Fruit fly (Drosophila melanogaster) whole organism, embryonic: Measurements from ENCODE around the gene Yip1d1.

ENCODE experiments used
- Atf3 ChIP-seq: fragments of 200-800 bp; sonication (Bioruptor generic); optimal IDR thresholded peaks from 3 replicates; lab custom pipeline; 2016; ENCODE audit warnings: missing biosample characterization, missing genetic modification characterization
- CG10274 ChIP-seq: fragments of 200-800 bp; sonication (Bioruptor generic); optimal IDR thresholded peaks from 3 replicates; lab custom pipeline; 2017; ENCODE audit warnings: missing biosample characterization, mild to moderate bottlenecking, missing genetic modification characterization
- CG10543 ChIP-seq: fragments of 200-800 bp; sonication (Bioruptor generic); optimal IDR thresholded peaks from 3 replicates; lab custom pipeline; 2017; ENCODE audit warnings: missing biosample characterization, mild to moderate bottlenecking, missing genetic modification characterization, moderate library complexity
- CG10565 ChIP-seq: fragments of 200-800 bp; sonication (Bioruptor generic); optimal IDR thresholded peaks from 3 replicates; lab custom pipeline; 2016; ENCODE audit warnings: missing biosample characterization, mild to moderate bottlenecking, missing genetic modification characterization
- CG12236 ChIP-seq: fragments of 200-800 bp; sonication (Bioruptor generic); optimal IDR thresholded peaks from 2 replicates; lab custom pipeline; 2016; ENCODE audit warnings: missing biosample characterization, missing genetic modification characterization
- CG12744 ChIP-seq: fragments of 200-800 bp; sonication (Bioruptor generic); optimal IDR thresholded peaks from 2 replicates; lab custom pipeline; 2016; ENCODE audit warnings: missing biosample characterization, missing genetic modification characterization
- CG13287 ChIP-seq: fragments of 200-800 bp; sonication (Bioruptor generic); IDR thresholded peaks from 2 replicates; pipeline ENCODE4 v1.3.6; 2022; ENCODE audit warnings: missing biosample characterization, missing genetic modification characterization; ENCODE audit not compliant: partially characterized antibody
- CG13296 ChIP-seq: fragments of 200-800 bp; sonication (Bioruptor generic); optimal IDR thresholded peaks from 3 replicates; lab custom pipeline; 2018; ENCODE audit warnings: missing biosample characterization, mild to moderate bottlenecking, missing genetic modification characterization
- CG13894 ChIP-seq: fragments of 200-800 bp; sonication (Bioruptor generic); optimal IDR thresholded peaks from 3 replicates; lab custom pipeline; 2018; ENCODE audit warnings: missing biosample characterization, mild to moderate bottlenecking, missing genetic modification characterization, moderate library complexity
- CG15514 ChIP-seq: fragments of 200-800 bp; sonication (Bioruptor generic); optimal IDR thresholded peaks from 3 replicates; lab custom pipeline; 2017; ENCODE audit warnings: missing biosample characterization, missing genetic modification characterization, mild to moderate bottlenecking, moderate library complexity, missing genetic modification reagents
- CG15601 ChIP-seq: fragments of 200-800 bp; sonication (Bioruptor generic); optimal IDR thresholded peaks from 3 replicates; lab custom pipeline; 2019; ENCODE audit warnings: missing biosample characterization, mild to moderate bottlenecking, missing genetic modification characterization, moderate library complexity
- CG17912 ChIP-seq: fragments of 200-800 bp; sonication (Bioruptor generic); optimal IDR thresholded peaks from 2 replicates; lab custom pipeline; 2018; ENCODE audit warnings: missing biosample characterization, mild to moderate bottlenecking, missing genetic modification characterization
- CG2129 ChIP-seq: fragments of 200-800 bp; sonication (Bioruptor generic); IDR thresholded peaks from 2 replicates; pipeline ENCODE4 v1.3.6; 2022; ENCODE audit warnings: missing biosample characterization, missing genetic modification characterization; ENCODE audit not compliant: partially characterized antibody
- CG4424 ChIP-seq: fragments of 200-800 bp; sonication (Bioruptor generic); optimal IDR thresholded peaks from 3 replicates; lab custom pipeline; 2016; ENCODE audit warnings: missing biosample characterization, missing genetic modification characterization
- CG6791 ChIP-seq: fragments of 200-800 bp; sonication (Bioruptor generic); IDR thresholded peaks from 3 replicates; pipeline ENCODE4 v1.3.6; 2022; ENCODE audit warnings: missing biosample characterization, missing genetic modification characterization; ENCODE audit not compliant: partially characterized antibody
- CG7963 ChIP-seq: fragments of 200-800 bp; sonication (Bioruptor generic); IDR thresholded peaks from 3 replicates; pipeline ENCODE4 v1.3.6; 2022; ENCODE audit warnings: missing biosample characterization, missing genetic modification characterization; ENCODE audit not compliant: partially characterized antibody
- CG8359 ChIP-seq: fragments of 200-800 bp; sonication (Bioruptor generic); optimal IDR thresholded peaks from 2 replicates; lab custom pipeline; 2017; ENCODE audit warnings: missing biosample characterization, mild to moderate bottlenecking, missing genetic modification characterization, borderline replicate concordance
- CG9609 ChIP-seq: fragments of 200-800 bp; sonication (Bioruptor generic); optimal IDR thresholded peaks from 3 replicates; lab custom pipeline; 2016; ENCODE audit warnings: missing biosample characterization, missing genetic modification characterization
- Chrac-16 ChIP-seq: fragments of 200-800 bp; sonication (Bioruptor generic); optimal IDR thresholded peaks from 3 replicates; lab custom pipeline; 2016; ENCODE audit warnings: missing biosample characterization, missing genetic modification characterization
- Dp ChIP-seq: fragments of 200-800 bp; sonication (Bioruptor generic); optimal IDR thresholded peaks from 2 replicates; lab custom pipeline; 2018; ENCODE audit warnings: missing biosample characterization, mild to moderate bottlenecking, missing genetic modification characterization, moderate library complexity
- E2f2 ChIP-seq: fragments of 200-800 bp; sonication (Bioruptor generic); IDR thresholded peaks from 2 replicates; pipeline ENCODE4 v1.3.6; 2022; ENCODE audit warnings: missing biosample characterization, missing genetic modification characterization
- Ets97D ChIP-seq: fragments of 200-800 bp; sonication (Bioruptor generic); optimal IDR thresholded peaks from 3 replicates; lab custom pipeline; 2016; ENCODE audit warnings: missing biosample characterization, missing genetic modification characterization
- Hey ChIP-seq: fragments of 200-800 bp; sonication (Bioruptor generic); optimal IDR thresholded peaks from 3 replicates; lab custom pipeline; 2018; ENCODE audit warnings: missing biosample characterization, mild to moderate bottlenecking, missing genetic modification characterization
- Hmr ChIP-seq: fragments of 200-800 bp; sonication (Bioruptor generic); optimal IDR thresholded peaks from 3 replicates; lab custom pipeline; 2017; ENCODE audit warnings: mild to moderate bottlenecking, missing biosample characterization, missing genetic modification reagents, missing genetic modification characterization
- Kr ChIP-seq: fragments of 200-800 bp; sonication (Bioruptor generic); optimal IDR thresholded peaks from 2 replicates; lab custom pipeline; 2017; ENCODE audit warnings: missing biosample characterization, mild to moderate bottlenecking, missing genetic modification characterization
- MBD-R2 ChIP-seq: fragments of 200-800 bp; sonication (Bioruptor generic); IDR thresholded peaks from 2 replicates; pipeline ENCODE4 v1.3.6; 2022; ENCODE audit warnings: missing biosample characterization, missing genetic modification characterization
- MESR4 ChIP-seq: fragments of 200-800 bp; sonication (Bioruptor generic); optimal IDR thresholded peaks from 2 replicates; lab custom pipeline; 2018; ENCODE audit warnings: missing biosample characterization, mild to moderate bottlenecking, missing genetic modification characterization, moderate library complexity
- Opbp ChIP-seq: fragments of 200-800 bp; sonication (Bioruptor generic); IDR thresholded peaks from 3 replicates; pipeline ENCODE4 v1.3.6; 2022; ENCODE audit warnings: missing biosample characterization, missing genetic modification characterization; ENCODE audit not compliant: partially characterized antibody
- Optix ChIP-seq: fragments of 200-800 bp; sonication (Bioruptor generic); IDR thresholded peaks from 3 replicates; pipeline ENCODE4 v1.3.6; 2022; ENCODE audit warnings: missing biosample characterization, missing genetic modification characterization
- Rfx ChIP-seq: fragments of 200-800 bp; sonication (Bioruptor generic); IDR thresholded peaks from 2 replicates; pipeline ENCODE4 v1.3.6; 2022; ENCODE audit warnings: missing biosample characterization, missing genetic modification characterization
- Sry-δ ChIP-seq: fragments of 200-800 bp; sonication (Bioruptor generic); optimal IDR thresholded peaks from 2 replicates; lab custom pipeline; 2016; ENCODE audit warnings: missing biosample characterization, missing genetic modification characterization
- Trl ChIP-seq, 3 experiments: fragments of >200 bp in 2 of 3; fragments of 200-800 bp in 1 of 3; sonication (Bioruptor generic) in 1 of 3; optimal IDR thresholded peaks; 2 replicates in 1 of 3; 3 replicates in 2 of 3; lab custom pipeline; 2016 to 2017; ENCODE audit warnings: missing biosample characterization in 1 of 3, missing genetic modification characterization in 1 of 3
- bigmax ChIP-seq: fragments of 200-800 bp; sonication (Bioruptor generic); optimal IDR thresholded peaks from 2 replicates; lab custom pipeline; 2018; ENCODE audit warnings: missing biosample characterization, mild to moderate bottlenecking, missing genetic modification characterization
- cad ChIP-seq: fragments of >200 bp; optimal IDR thresholded peaks from 2 replicates; lab custom pipeline; 2017; ENCODE audit warnings: missing biosample characterization, missing genetic modification characterization
- ci ChIP-seq: fragments of 200-800 bp; sonication (Bioruptor generic); IDR thresholded peaks from 3 replicates; pipeline ENCODE4 v1.3.6; 2022; ENCODE audit warnings: missing biosample characterization, missing genetic modification characterization
- crc ChIP-seq: fragments of 200-800 bp; sonication (Bioruptor generic); optimal IDR thresholded peaks from 2 replicates; lab custom pipeline; 2016; ENCODE audit warnings: missing biosample characterization, missing genetic modification characterization
- cwo ChIP-seq: fragments of 200-800 bp; sonication (Bioruptor generic); optimal IDR thresholded peaks from 3 replicates; lab custom pipeline; 2017; ENCODE audit warnings: missing biosample characterization, missing genetic modification characterization, mild to moderate bottlenecking, moderate library complexity, missing genetic modification reagents
- emc ChIP-seq: fragments of 200-800 bp; sonication (Bioruptor generic); optimal IDR thresholded peaks from 2 replicates; lab custom pipeline; 2016; ENCODE audit warnings: missing biosample characterization, missing genetic modification characterization
- gsb ChIP-seq: fragments of 200-800 bp; sonication (Bioruptor generic); IDR thresholded peaks from 2 replicates; pipeline ENCODE4 v1.3.6; 2022; ENCODE audit warnings: missing biosample characterization, missing genetic modification characterization
- inv ChIP-seq: fragments of 200-800 bp; sonication (Bioruptor generic); IDR thresholded peaks from 2 replicates; pipeline ENCODE4 v1.3.6; 2022; ENCODE audit warnings: missing biosample characterization, missing genetic modification characterization; ENCODE audit not compliant: partially characterized antibody
- jing ChIP-seq: fragments of 200-800 bp; sonication (Bioruptor generic); optimal IDR thresholded peaks from 2 replicates; lab custom pipeline; 2018; ENCODE audit warnings: missing biosample characterization, mild to moderate bottlenecking, missing genetic modification characterization
- luna ChIP-seq: fragments of 200-800 bp; sonication (Bioruptor generic); optimal IDR thresholded peaks from 2 replicates; lab custom pipeline; 2016; ENCODE audit warnings: missing biosample characterization, missing genetic modification characterization
- mam ChIP-seq: fragments of 200-800 bp; sonication (Bioruptor generic); optimal IDR thresholded peaks from 3 replicates; lab custom pipeline; 2016; ENCODE audit warnings: missing biosample characterization, missing genetic modification characterization
- shn ChIP-seq: fragments of 200-800 bp; sonication (Bioruptor generic); optimal IDR thresholded peaks from 3 replicates; lab custom pipeline; 2016; ENCODE audit warnings: missing biosample characterization, missing genetic modification characterization
- zfh1 ChIP-seq: fragments of 200-800 bp; sonication (Bioruptor generic); IDR thresholded peaks from 3 replicates; pipeline ENCODE4 v1.3.6; 2022; ENCODE audit warnings: missing biosample characterization, missing genetic modification characterization

Gene Yip1d1

DNA sequence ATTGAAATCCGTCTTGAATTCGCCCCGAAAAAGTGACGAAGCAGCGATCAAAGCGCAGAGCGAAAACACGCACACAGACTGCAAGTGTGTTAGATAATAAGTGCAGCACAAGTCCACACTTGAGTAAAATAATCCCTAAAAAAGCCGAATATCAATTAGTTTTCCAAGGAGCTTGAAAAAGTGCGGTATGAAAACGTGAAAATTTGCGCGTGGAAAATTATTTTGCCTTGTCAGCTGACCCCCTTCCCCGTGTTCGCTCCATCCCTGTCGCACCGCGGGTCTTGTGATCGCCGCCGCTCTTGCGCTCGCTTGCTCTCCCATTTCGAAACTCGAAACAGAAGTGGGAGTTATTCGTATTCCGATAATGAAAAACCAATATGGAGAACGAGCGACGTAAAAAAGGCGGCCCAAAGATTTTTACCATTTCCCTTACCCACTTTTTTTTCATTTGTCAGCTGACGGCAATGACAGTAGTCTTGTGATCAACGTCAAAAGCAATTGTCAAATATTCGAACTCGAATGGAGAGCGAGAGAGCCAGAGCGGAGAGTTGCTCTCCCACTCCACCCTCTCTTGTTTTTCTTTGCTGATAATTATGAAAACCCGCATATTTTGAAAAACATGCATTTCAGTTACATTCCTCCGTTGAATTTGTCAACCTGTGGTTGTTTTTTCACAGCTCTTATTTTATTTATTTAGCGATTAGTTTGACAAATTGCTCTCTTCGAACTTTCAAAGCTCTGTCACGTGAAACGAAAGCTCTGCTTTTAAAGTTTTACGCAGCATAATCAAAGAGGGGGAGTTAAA, 25.7 kb downstream of the Yip1d1 start (continued):
- TF ChIP-seq Chrac-16 (GFP tag; lab: Kevin White, UChicago) = no peak
- no peak for TF ChIP-seq CG12236 (GFP tag; lab: Kevin White, UChicago)
- TF ChIP-seq MBD-R2 (GFP tag; lab: Robert Waterston, UW) = no peak
- peak; percentile 48 for TF ChIP-seq cwo (GFP tag; lab: Kevin White, UChicago)
- no peak for TF ChIP-seq zfh1 (GFP tag; lab: Robert Waterston, UW)
- TF ChIP-seq crc (GFP tag; lab: Kevin White, UChicago) = no peak
- no peak for TF ChIP-seq CG2129
- TF ChIP-seq E2f2 = peak; percentile 21; the same call in 1 of the 2 replicates
- no peak for TF ChIP-seq cad (GFP tag; lab: Kevin White, UChicago)
- no peak for TF ChIP-seq Hey (tag; lab: Kevin White, UChicago)
- no peak for TF ChIP-seq MESR4 (GFP tag; lab: Kevin White, UChicago)
- TF ChIP-seq emc (GFP tag; lab: Kevin White, UChicago) = no peak
- TF ChIP-seq Trl (optimal IDR thresholded peaks at IDR 0.05; lab: Kevin White, UChicago) = peak; percentile 89 to 90
- no peak for TF ChIP-seq Trl (GFP tag; optimal IDR thresholded peaks at IDR 0.05; lab: Kevin White, UChicago)

dm6 chr2L:12974045-12974539, 26.3 kb downstream of the Yip1d1 start, which contains the start of gene Vha68-2:
Gene Vha68-2 (plus strand): TSS chr2L:12974322.
- TF ChIP-seq CG9609 (GFP tag; lab: Kevin White, UChicago) (peak; percentile 25), Hey (tag; lab: Kevin White, UChicago) (peak; percentile 52), Sry-δ (GFP tag; lab: Kevin White, UChicago) (peak; percentile 31), CG10543 (peak; percentile 86), jing (GFP tag; lab: Kevin White, UChicago) (no peak), CG4424 (GFP tag; lab: Kevin White, UChicago) (no peak), CG17912 (peak; percentile 82), CG12744 (peak; percentile 44), CG13296 (GFP tag; lab: Kevin White, UChicago) (peak; percentile 41), Optix (GFP tag; lab: Robert Waterston, UW) (no peak), Kr (GFP tag; lab: Kevin White, UChicago) (no peak), Atf3 (peak; percentile 41), inv (GFP tag; lab: Robert Waterston, UW) (peak; percentile 26; the same call in 1 of the 2 replicates), CG15514 (GFP tag; lab: Kevin White, UChicago) (peak; percentile 84), CG6791 (GFP tag; lab: Robert Waterston, UW) (peak; percentile 76; the same call in 2 of the 3 replicates), mam (GFP tag; lab: Kevin White, UChicago) (peak; percentile 59), CG8359 (GFP tag; lab: Kevin White, UChicago) (no peak), CG7963 (GFP tag; lab: Robert Waterston, UW) (peak; percentile 59; the same call in 1 of the 3 replicates), luna (peak; percentile 72), gsb (GFP tag; lab: Robert Waterston, UW) (no peak), CG10274 (GFP tag; lab: Kevin White, UChicago) (no peak), CG13287 (peak; percentile 62), bigmax (peak; percentile 14), CG10565 (GFP tag; lab: Kevin White, UChicago) (no peak), Rfx (peak; percentile 85), CG13894 (tag; lab: Kevin White, UChicago) (peak; percentile 15), Opbp (GFP tag; lab: Robert Waterston, UW) (0 out of 3 replicates have a peak, but pooled peaks have one; percentile 32), Hmr (GFP tag; lab: Kevin White, UChicago) (peak; percentile 84), Ets97D (GFP tag; lab: Kevin White, UChicago) (peak; percentile 57), ci (peak; percentile 92), CG15601 (tag; lab: Kevin White, UChicago) (peak; percentile 28), Trl (optimal IDR thresholded peaks at IDR 0.05; lab: Kevin White, UChicago) (no peak), Trl (GFP tag; optimal IDR thresholded peaks at IDR 0.05; lab: Kevin White, UChicago) (peak; percentile 77), Dp (GFP tag; lab: Kevin White, UChicago) (peak; percentile 33), shn (GFP tag; lab: Kevin White, UChicago) (peak; percentile 53)
